Worm (Caenorhabditis elegans) whole organism, L4/young adult: ENCODE measurements around the gene F26A1.8.

Source experiments
- W03F9.2 ChIP-seq: fragments of 150-350 bp; optimal IDR thresholded peaks from 2 replicates; lab custom pipeline; 2014; ENCODE audit warnings: missing biosample characterization, missing genetic modification characterization
- dao-5 ChIP-seq: sonication (generic microtip); optimal IDR thresholded peaks from 2 replicates; lab custom pipeline; 2016; ENCODE audit warnings: missing genotype, missing genetic modification characterization, moderate library complexity, missing compliant biosample characterization
- him-1 ChIP-seq: sonication (generic microtip); optimal IDR thresholded peaks from 2 replicates; lab custom pipeline; 2016; ENCODE audit warnings: missing genotype, missing genetic modification reagents, missing genetic modification characterization, missing compliant biosample characterization

- no peak for TF ChIP-seq him-1 (tag; lab: Kevin White, UChicago)
- TF ChIP-seq W03F9.2 (tag; lab: Kevin White, UChicago): no peak
- TF ChIP-seq dao-5 (tag; lab: Kevin White, UChicago): no peak
These were observed 4.6 kb upstream of the F26A1.8 start, which contains the start of gene F26A1.3 for ce11 chrIII:4826606-4827005.
